Worm (Caenorhabditis elegans): ENCODE measurements around the gene str-204.

The str-204 gene

DNA sequence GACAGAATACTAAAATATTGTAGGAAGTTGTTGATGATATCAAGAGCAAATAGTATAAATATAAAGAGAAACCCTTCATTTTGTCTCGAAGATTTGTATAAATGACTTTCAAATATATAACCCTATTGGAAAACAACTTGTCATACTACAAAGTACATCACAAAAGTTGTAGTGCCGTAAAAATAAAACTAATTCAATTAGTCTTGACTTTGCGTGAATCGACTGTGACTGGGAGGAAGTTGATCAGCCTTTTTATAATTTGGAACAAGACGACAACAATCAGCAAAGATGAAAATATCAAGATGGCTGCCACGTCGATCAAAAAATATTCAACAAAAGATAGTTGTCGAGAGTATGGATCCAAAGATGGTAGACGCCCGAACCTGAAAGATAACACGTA is 17.6 kb upstream of the str-204 start, which contains the start of gene ugt-40:
Gene ugt-40, minus strand, starts transcription at position 101 of the 400 bp plus-strand sequence.
- TF ChIP-seq K02D7.2 (tag; optimal IDR thresholded peaks at IDR 0.05) (no peak), unc-3 (GFP tag; conservative IDR thresholded peaks at IDR 0.05) (no peak), unc-3 (tag; optimal IDR thresholded peaks at IDR 0.05) (no peak), pha-4 (tag; optimal IDR thresholded peaks at IDR 0.05) (no peak), pha-2 (tag; optimal IDR thresholded peaks at IDR 0.05) (no peak), C08G9.2 (tag; optimal IDR thresholded peaks at IDR 0.05) (no peak), ceh-34 (tag; optimal IDR thresholded peaks at IDR 0.05) (no peak), ceh-19 (GFP tag; optimal IDR thresholded peaks at IDR 0.05) (no peak), pax-1 (tag; optimal IDR thresholded peaks at IDR 0.05) (no peak), ceh-30 (tag; optimal IDR thresholded peaks at IDR 0.05) (no peak)

DNA sequence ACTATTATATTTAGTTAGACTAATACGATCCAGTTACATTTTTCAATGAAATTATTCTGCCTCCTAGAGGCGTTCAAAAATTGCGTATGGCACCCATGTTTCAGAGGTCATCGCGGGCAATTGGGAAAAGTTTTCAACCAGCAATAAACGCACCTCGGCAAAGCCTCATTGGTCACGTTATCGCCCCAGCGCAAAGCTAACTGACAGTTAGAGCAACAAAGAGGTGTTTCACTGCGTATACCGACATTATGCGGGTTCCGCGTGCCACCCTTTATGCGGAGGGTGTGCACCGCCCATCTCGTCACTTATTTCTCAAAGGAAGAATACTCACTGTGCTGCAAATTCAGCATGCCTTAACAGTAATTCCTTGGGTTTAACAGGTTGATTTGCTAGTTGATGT is 16.8 kb upstream of the str-204 start:
- TF ChIP-seq elt-2 (tag; optimal IDR thresholded peaks at IDR 0.05) = peak; percentile 0
- no peak for TF ChIP-seq ceh-30 (tag; optimal IDR thresholded peaks at IDR 0.05)

DNA sequence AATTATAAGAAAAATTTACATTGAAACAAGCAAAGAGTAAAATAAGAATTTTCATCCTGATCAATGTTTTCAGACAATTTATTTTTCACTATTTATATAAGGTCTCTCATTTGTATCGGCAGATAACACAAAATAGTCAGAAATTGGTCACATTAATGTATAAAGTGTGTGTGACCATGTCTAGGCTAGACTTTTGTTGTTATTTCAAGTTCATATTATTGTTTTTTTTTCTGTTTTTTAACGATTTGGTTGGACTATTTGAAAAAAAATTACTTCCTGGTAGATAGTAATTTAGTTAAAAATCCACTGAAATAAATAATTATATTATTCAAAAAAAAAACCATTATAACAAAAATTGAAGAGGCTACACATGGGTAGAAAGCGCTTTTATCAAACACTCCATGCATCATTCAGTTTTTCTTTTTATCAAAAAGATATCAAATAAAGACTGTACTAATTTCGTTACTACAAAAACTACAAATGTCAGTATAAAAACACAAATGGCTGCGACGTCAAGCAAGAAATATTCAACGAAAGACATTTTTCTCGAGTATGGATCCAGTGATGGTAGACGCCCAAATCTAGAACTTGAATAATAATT is 14.1 kb upstream of the str-204 start, which contains the start of gene ugt-37:
Gene ugt-37, minus strand, starts transcription at position 69 of the 601 bp plus-strand sequence.
- TF ChIP-seq fkh-10 (GFP tag; optimal IDR thresholded peaks at IDR 0.05) = no peak
- TF ChIP-seq pat-9 (tag; optimal IDR thresholded peaks at IDR 0.05) = no peak
- no peak for TF ChIP-seq pros-1 (tag; optimal IDR thresholded peaks at IDR 0.05)
- no peak for TF ChIP-seq ceh-18 (tag; optimal IDR thresholded peaks at IDR 0.05)
- TF ChIP-seq odd-2 (tag; optimal IDR thresholded peaks at IDR 0.05) = no peak
- no peak for TF ChIP-seq ceh-22 (tag; optimal IDR thresholded peaks at IDR 0.05)
- no peak for TF ChIP-seq T23F11.4 (GFP tag; optimal IDR thresholded peaks at IDR 0.05)
- no peak for TF ChIP-seq lin-11 (tag; optimal IDR thresholded peaks at IDR 0.05)
- no peak for TF ChIP-seq pqm-1 (tag; optimal IDR thresholded peaks at IDR 0.05)

DNA sequence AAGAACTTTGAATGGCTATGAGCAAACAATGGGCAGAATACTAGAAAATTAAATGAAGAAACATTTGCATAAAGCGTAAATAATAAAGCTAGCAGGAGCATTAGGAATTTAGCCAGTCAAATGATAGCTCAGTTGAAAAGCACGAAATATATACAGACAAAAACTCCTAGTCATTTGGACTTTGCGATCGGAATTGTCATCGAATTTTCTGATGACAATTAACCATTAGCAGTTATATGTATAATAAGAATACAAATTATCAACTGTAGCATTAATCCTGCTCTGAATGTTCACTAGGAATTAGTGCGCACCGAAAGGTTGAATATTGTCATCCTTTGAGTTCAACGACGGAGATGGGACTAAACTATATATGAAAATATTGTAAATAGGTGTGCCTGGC is 12.1 kb upstream of the str-204 start, which contains the start of gene ugt-38:
Gene ugt-38, minus strand, starts transcription at position 101 of the 400 bp plus-strand sequence.
- TF ChIP-seq nhr-232 (tag; optimal IDR thresholded peaks at IDR 0.05) = no peak
- TF ChIP-seq ets-4 (tag; optimal IDR thresholded peaks at IDR 0.05) = no peak
- no peak for TF ChIP-seq ama-1 (optimal IDR thresholded peaks at IDR 0.05)
- no peak for TF ChIP-seq hlh-15 (tag; optimal IDR thresholded peaks at IDR 0.05)
- TF ChIP-seq sdc-2 (tag; optimal IDR thresholded peaks at IDR 0.05) = no peak
- no peak for TF ChIP-seq K02D7.2 (tag; optimal IDR thresholded peaks at IDR 0.05)
- no peak for TF ChIP-seq ceh-18 (tag; optimal IDR thresholded peaks at IDR 0.05)
- no peak for TF ChIP-seq odd-2 (tag; optimal IDR thresholded peaks at IDR 0.05)
- no peak for TF ChIP-seq fkh-10 (GFP tag; optimal IDR thresholded peaks at IDR 0.05)
- no peak for TF ChIP-seq pag-3 (tag; optimal IDR thresholded peaks at IDR 0.05; ENCODE audit: borderline replicate concordance)
- TF ChIP-seq ceh-9 (tag; optimal IDR thresholded peaks at IDR 0.05) = no peak
- no peak for TF ChIP-seq ceh-22 (tag; optimal IDR thresholded peaks at IDR 0.05)
- TF ChIP-seq hlh-30 (tag; optimal IDR thresholded peaks at IDR 0.05; ENCODE audit: insufficient read depth) = no peak
- no peak for TF ChIP-seq mec-3 (tag; optimal IDR thresholded peaks at IDR 0.05; ENCODE audit: borderline replicate concordance)
- TF ChIP-seq ceh-45 (GFP tag; IDR thresholded peaks at IDR 0.05) = no peak
- TF ChIP-seq C38D4.7 (GFP tag; optimal IDR thresholded peaks at IDR 0.05) = no peak
- no peak for TF ChIP-seq pha-4 (tag; optimal IDR thresholded peaks at IDR 0.05)
- no peak for TF ChIP-seq tbx-7 (tag; optimal IDR thresholded peaks at IDR 0.05)
- no peak for TF ChIP-seq F13H6.1 (tag; optimal IDR thresholded peaks at IDR 0.05)
- TF ChIP-seq rnt-1 (tag; optimal IDR thresholded peaks at IDR 0.05) = no peak

DNA sequence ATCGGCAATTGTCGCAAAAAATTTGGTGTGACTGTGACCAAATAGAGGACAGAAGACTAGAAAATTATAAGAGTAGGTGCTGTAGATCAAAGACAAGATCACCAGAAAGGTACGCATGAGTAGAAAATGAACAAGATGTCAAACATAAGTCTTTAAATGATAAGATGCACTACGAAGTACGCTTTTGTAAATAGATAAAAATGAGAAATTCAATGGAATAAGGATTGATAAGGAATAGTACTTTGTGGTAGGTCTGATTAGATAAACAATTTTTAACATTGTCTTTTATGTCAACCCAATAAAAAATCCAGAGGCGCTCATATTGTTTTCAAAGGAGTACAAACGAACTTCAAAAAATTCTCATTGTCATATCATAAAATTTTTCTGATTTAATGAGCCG is 8.9 kb upstream of the str-204 start, which contains the start of gene F10D2.8:
Gene F10D2.8, minus strand, starts transcription at position 145 of the 400 bp plus-strand sequence.
- peak; percentile 90 for TF ChIP-seq elt-2 (tag; optimal IDR thresholded peaks at IDR 0.05)
- TF ChIP-seq ref-2 (tag; optimal IDR thresholded peaks at IDR 0.05) = no peak

Measured in whole organism, late embryonic.